Worm (Caenorhabditis elegans): Measurements from ENCODE around the gene srv-34.
A peak's percentile ranks its signal among the peaks of the same experiment; 100 is the strongest.

The srv-34 gene

DNA sequence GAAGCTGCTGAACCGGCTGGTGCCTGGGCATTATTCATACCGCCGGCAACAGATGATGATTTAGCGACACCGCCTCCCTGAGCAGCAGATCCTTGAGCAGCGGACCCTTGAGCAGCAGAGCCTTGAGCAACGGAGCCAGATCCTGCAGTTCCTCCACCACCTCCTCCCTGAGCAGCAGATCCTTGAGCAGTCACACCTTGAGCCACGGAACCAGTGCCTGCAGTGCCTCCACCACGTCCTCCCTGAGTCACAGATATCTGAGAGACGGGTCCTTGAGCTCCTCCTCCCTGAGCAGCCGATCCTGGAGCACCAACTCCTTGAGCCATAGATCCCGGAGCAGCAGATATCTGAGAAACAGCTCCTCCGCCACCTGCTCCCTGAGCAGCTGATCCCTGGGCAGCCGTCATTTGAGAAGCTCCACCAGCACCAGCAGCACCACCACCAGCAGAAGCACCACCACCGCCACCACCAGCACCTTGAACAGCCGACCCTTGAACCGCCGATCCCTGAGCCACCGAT lies 1.9 kb upstream of the srv-34 start:
- TF ChIP-seq ref-1 (GFP tag; conservative IDR thresholded peaks at IDR 0.05) (no peak), cog-1 (tag; optimal IDR thresholded peaks at IDR 0.05) (no peak), ztf-23 (GFP tag; IDR thresholded peaks at IDR 0.05) (no peak), T22C8.4 (GFP tag; IDR thresholded peaks at IDR 0.05) (no peak), tab-1 (GFP tag; IDR thresholded peaks at IDR 0.05) (no peak), klf-2 (GFP tag; conservative IDR thresholded peaks at IDR 0.05) (no peak), flt-1 (GFP tag; IDR thresholded peaks at IDR 0.05) (no peak), med-1 (GFP tag; optimal IDR thresholded peaks at IDR 0.05; ENCODE audit: insufficient read depth) (no peak), ztf-29 (GFP tag; IDR thresholded peaks at IDR 0.05) (no peak)

DNA sequence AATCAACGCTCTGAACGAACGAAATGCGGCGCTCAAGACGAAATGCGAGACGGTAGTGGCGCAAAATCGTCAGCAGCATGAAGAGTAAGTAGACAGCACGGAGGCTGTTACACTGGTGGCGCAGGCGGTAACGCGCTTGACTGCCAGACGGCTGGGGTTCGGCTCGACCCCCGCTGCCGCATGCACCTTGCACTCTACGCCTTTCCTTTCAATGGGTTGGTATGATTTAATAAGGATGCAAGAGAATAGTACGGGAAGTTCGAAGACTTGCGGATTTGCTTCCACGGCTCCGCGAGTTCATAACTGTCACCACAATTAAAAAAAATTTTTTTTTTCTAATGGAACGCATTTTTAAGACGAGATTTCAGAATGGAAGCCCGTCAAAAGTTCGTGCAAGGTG lies 4.5 kb downstream of the srv-34 start:
- peak; percentile 68; the same call in 1 of the 2 replicates for TF ChIP-seq klf-2 (GFP tag; conservative IDR thresholded peaks at IDR 0.05)
- peak; percentile 79 for TF ChIP-seq ztf-23 (GFP tag; IDR thresholded peaks at IDR 0.05)
- peak; percentile 83 for TF ChIP-seq tab-1 (GFP tag; IDR thresholded peaks at IDR 0.05)
- peak; percentile 34 for TF ChIP-seq cog-1 (tag; optimal IDR thresholded peaks at IDR 0.05)
- peak; percentile 90 for TF ChIP-seq flt-1 (GFP tag; IDR thresholded peaks at IDR 0.05)
- TF ChIP-seq ztf-29 (GFP tag; IDR thresholded peaks at IDR 0.05): no peak
- peak; percentile 32 for TF ChIP-seq med-1 (GFP tag; optimal IDR thresholded peaks at IDR 0.05; ENCODE audit: insufficient read depth)
- peak; percentile 61 for TF ChIP-seq ref-1 (GFP tag; conservative IDR thresholded peaks at IDR 0.05)
- peak; percentile 58; the same call in 1 of the 2 replicates for TF ChIP-seq T22C8.4 (GFP tag; IDR thresholded peaks at IDR 0.05)

DNA sequence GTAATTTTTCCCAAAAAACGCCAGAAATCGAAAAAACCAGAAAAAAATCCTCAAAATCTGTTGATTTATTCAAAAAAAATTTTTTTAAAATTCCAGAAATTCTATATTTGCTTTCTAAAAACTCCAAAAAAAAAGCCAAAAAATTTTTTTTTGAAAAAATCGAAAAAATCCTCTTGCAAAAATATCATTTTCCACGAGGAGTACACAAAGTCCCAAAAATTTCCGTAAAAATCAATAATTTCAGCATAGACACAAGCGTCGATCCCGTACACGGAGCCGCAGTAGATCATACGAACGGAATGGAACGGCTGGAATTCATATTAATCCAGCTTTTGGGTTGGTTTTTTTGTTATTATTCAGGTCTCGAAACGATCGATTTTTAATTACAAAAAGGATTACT lies 6.4 kb downstream of the srv-34 start:
- TF ChIP-seq ztf-29 (GFP tag; IDR thresholded peaks at IDR 0.05) (no peak), T22C8.4 (GFP tag; IDR thresholded peaks at IDR 0.05) (peak; percentile 53; the same call in 1 of the 2 replicates)

ce11 chrV:16367575-16367974 lies 7.0 kb downstream of the srv-34 start, which contains the start of gene W08G11.3:
W08G11.3 (plus strand) TSS chrV:16367681.
- no peak for TF ChIP-seq ztf-23 (GFP tag; IDR thresholded peaks at IDR 0.05)
- no peak for TF ChIP-seq med-1 (GFP tag; optimal IDR thresholded peaks at IDR 0.05; ENCODE audit: insufficient read depth)
- no peak for TF ChIP-seq klf-2 (GFP tag; conservative IDR thresholded peaks at IDR 0.05)
- no peak for TF ChIP-seq T22C8.4 (GFP tag; IDR thresholded peaks at IDR 0.05)
- no peak for TF ChIP-seq ref-1 (GFP tag; conservative IDR thresholded peaks at IDR 0.05)
- TF ChIP-seq ztf-29 (GFP tag; IDR thresholded peaks at IDR 0.05): no peak
- TF ChIP-seq tab-1 (GFP tag; IDR thresholded peaks at IDR 0.05): no peak
- TF ChIP-seq cog-1 (tag; optimal IDR thresholded peaks at IDR 0.05): no peak
- no peak for TF ChIP-seq flt-1 (GFP tag; IDR thresholded peaks at IDR 0.05)

DNA sequence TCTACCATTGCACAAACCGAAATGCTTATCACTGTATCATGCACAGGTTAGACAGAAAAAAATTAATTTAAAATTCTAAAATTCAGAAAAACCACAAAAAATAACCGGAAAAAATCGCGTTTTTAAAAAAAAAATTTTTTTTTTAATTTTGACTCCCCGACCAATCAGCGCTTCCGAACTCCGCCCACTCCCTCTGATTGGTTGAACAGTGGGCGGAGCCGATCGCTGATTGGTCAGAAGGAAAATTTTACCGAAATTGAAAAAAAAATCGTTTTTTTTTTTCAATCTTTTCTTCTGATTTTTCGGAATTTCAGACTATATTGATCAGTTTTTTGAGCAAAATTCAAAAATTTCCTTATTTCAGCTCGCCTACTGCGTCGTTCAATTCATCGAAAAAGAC lies 13.2 kb downstream of the srv-34 start:
- TF ChIP-seq T22C8.4 (GFP tag; IDR thresholded peaks at IDR 0.05) (no peak), cog-1 (tag; optimal IDR thresholded peaks at IDR 0.05) (no peak), ref-1 (GFP tag; conservative IDR thresholded peaks at IDR 0.05) (no peak), ztf-29 (GFP tag; IDR thresholded peaks at IDR 0.05) (no peak)

ce11 chrV:16357253-16357652 lies 17.3 kb downstream of the srv-34 start, which contains the start of gene pptr-1:
pptr-1 (plus strand) TSS chrV:16357521.
- TF ChIP-seq T22C8.4 (GFP tag; IDR thresholded peaks at IDR 0.05) (peak; percentile 22; the same call in 1 of the 2 replicates), ztf-29 (GFP tag; IDR thresholded peaks at IDR 0.05) (no peak)

ce11 chrV:16356798-16357197 lies 17.8 kb downstream of the srv-34 start:
- TF ChIP-seq flt-1 (GFP tag; IDR thresholded peaks at IDR 0.05) (no peak), ztf-29 (GFP tag; IDR thresholded peaks at IDR 0.05) (no peak), T22C8.4 (GFP tag; IDR thresholded peaks at IDR 0.05) (no peak), tab-1 (GFP tag; IDR thresholded peaks at IDR 0.05) (no peak), klf-2 (GFP tag; conservative IDR thresholded peaks at IDR 0.05) (no peak), ztf-23 (GFP tag; IDR thresholded peaks at IDR 0.05) (no peak), cog-1 (tag; optimal IDR thresholded peaks at IDR 0.05) (no peak)

- TF ChIP-seq ztf-23 (GFP tag; IDR thresholded peaks at IDR 0.05) (no peak), cog-1 (tag; optimal IDR thresholded peaks at IDR 0.05) (peak; percentile 71), flt-1 (GFP tag; IDR thresholded peaks at IDR 0.05) (peak; percentile 79)
These were observed 18.6 kb downstream of the srv-34 start for ce11 chrV:16355941-16356340.

- TF ChIP-seq klf-2 (GFP tag; conservative IDR thresholded peaks at IDR 0.05): no peak
- no peak for TF ChIP-seq flt-1 (GFP tag; IDR thresholded peaks at IDR 0.05)
- TF ChIP-seq cog-1 (tag; optimal IDR thresholded peaks at IDR 0.05): no peak
- no peak for TF ChIP-seq T22C8.4 (GFP tag; IDR thresholded peaks at IDR 0.05)
- TF ChIP-seq tab-1 (GFP tag; IDR thresholded peaks at IDR 0.05): no peak
- no peak for TF ChIP-seq ztf-29 (GFP tag; IDR thresholded peaks at IDR 0.05)
- TF ChIP-seq ref-1 (GFP tag; conservative IDR thresholded peaks at IDR 0.05): no peak
- no peak for TF ChIP-seq med-1 (GFP tag; optimal IDR thresholded peaks at IDR 0.05; ENCODE audit: insufficient read depth)
- no peak for TF ChIP-seq ztf-23 (GFP tag; IDR thresholded peaks at IDR 0.05)
These were observed 19.9 kb downstream of the srv-34 start for ce11 chrV:16354675-16355074.

ce11 chrV:16352282-16352681 lies 22.3 kb downstream of the srv-34 start:
- TF ChIP-seq flt-1 (GFP tag; IDR thresholded peaks at IDR 0.05) (no peak), tab-1 (GFP tag; IDR thresholded peaks at IDR 0.05) (no peak), cog-1 (tag; optimal IDR thresholded peaks at IDR 0.05) (no peak), ztf-29 (GFP tag; IDR thresholded peaks at IDR 0.05) (no peak), klf-2 (GFP tag; conservative IDR thresholded peaks at IDR 0.05) (no peak), med-1 (GFP tag; optimal IDR thresholded peaks at IDR 0.05; ENCODE audit: insufficient read depth) (no peak), ztf-23 (GFP tag; IDR thresholded peaks at IDR 0.05) (no peak), ref-1 (GFP tag; conservative IDR thresholded peaks at IDR 0.05) (no peak), T22C8.4 (GFP tag; IDR thresholded peaks at IDR 0.05) (no peak)

ce11 chrV:16351757-16352156 lies 22.8 kb downstream of the srv-34 start:
- TF ChIP-seq klf-2 (GFP tag; conservative IDR thresholded peaks at IDR 0.05) (no peak), ztf-29 (GFP tag; IDR thresholded peaks at IDR 0.05) (no peak), ref-1 (GFP tag; conservative IDR thresholded peaks at IDR 0.05) (no peak), flt-1 (GFP tag; IDR thresholded peaks at IDR 0.05) (no peak), med-1 (GFP tag; optimal IDR thresholded peaks at IDR 0.05; ENCODE audit: insufficient read depth) (no peak), cog-1 (tag; optimal IDR thresholded peaks at IDR 0.05) (no peak), T22C8.4 (GFP tag; IDR thresholded peaks at IDR 0.05) (no peak), ztf-23 (GFP tag; IDR thresholded peaks at IDR 0.05) (no peak), tab-1 (GFP tag; IDR thresholded peaks at IDR 0.05) (no peak)

Data from whole organism, midembryonic.